Fruit fly (Drosophila melanogaster) whole organism, adult: ENCODE data around the gene T48.

Experiments
- CG11617 ChIP-seq: fragments of 200-800 bp; sonication (Bioruptor generic); optimal IDR thresholded peaks from 2 replicates; lab custom pipeline; 2017; ENCODE audit warnings: mild to moderate bottlenecking, missing biosample characterization, missing genetic modification reagents, missing genetic modification characterization
- CG12768 ChIP-seq: fragments of 200-800 bp; sonication (Bioruptor generic); optimal IDR thresholded peaks from 2 replicates; lab custom pipeline; 2017; ENCODE audit warnings: missing biosample characterization, missing genetic modification characterization, mild to moderate bottlenecking, moderate library complexity, missing genetic modification reagents
- CG14711 ChIP-seq: fragments of 200-800 bp; sonication (Bioruptor generic); optimal IDR thresholded peaks from 2 replicates; lab custom pipeline; 2018; ENCODE audit warnings: missing biosample characterization, mild to moderate bottlenecking, missing genetic modification characterization, moderate library complexity
- CG1620 ChIP-seq: fragments of 200-800 bp; sonication (Bioruptor generic); optimal IDR thresholded peaks from 2 replicates; lab custom pipeline; 2016; ENCODE audit warnings: missing biosample characterization, missing genetic modification characterization
- CG33017 ChIP-seq: fragments of 200-800 bp; sonication (Bioruptor generic); optimal IDR thresholded peaks from 2 replicates; lab custom pipeline; 2018; ENCODE audit warnings: missing biosample characterization, mild to moderate bottlenecking, missing genetic modification characterization, moderate library complexity
- CG5204 ChIP-seq: fragments of 200-800 bp; sonication (Bioruptor generic); optimal IDR thresholded peaks from 2 replicates; lab custom pipeline; 2016; ENCODE audit warnings: missing biosample characterization, missing genetic modification characterization
- CG7045 ChIP-seq: fragments of 200-800 bp; sonication (Bioruptor generic); optimal IDR thresholded peaks from 2 replicates; lab custom pipeline; 2017; ENCODE audit warnings: missing biosample characterization, mild to moderate bottlenecking, missing genetic modification characterization
- CG7101 ChIP-seq: fragments of 200-800 bp; sonication (Bioruptor generic); optimal IDR thresholded peaks from 2 replicates; lab custom pipeline; 2018; ENCODE audit warnings: missing biosample characterization, mild to moderate bottlenecking, missing genetic modification characterization, moderate library complexity
- Clk ChIP-seq: fragments of 200-800 bp; sonication (Bioruptor generic); optimal IDR thresholded peaks from 2 replicates; lab custom pipeline; 2017; ENCODE audit warnings: missing biosample characterization, missing genetic modification characterization
- Crg-1 ChIP-seq: fragments of 200-800 bp; sonication (Bioruptor generic); optimal IDR thresholded peaks from 2 replicates; lab custom pipeline; 2016; ENCODE audit warnings: missing biosample characterization, missing genetic modification characterization
- Hr96 ChIP-seq: fragments of 200-800 bp; sonication (Bioruptor generic); optimal IDR thresholded peaks from 2 replicates; lab custom pipeline; 2016; ENCODE audit warnings: missing biosample characterization, missing genetic modification characterization
- Mnt ChIP-seq: fragments of 200-800 bp; sonication (Bioruptor generic); optimal IDR thresholded peaks from 2 replicates; lab custom pipeline; 2016; ENCODE audit warnings: missing biosample characterization, mild to moderate bottlenecking, missing genetic modification characterization
- bab1 ChIP-seq: fragments of 200-800 bp; sonication (Bioruptor generic); optimal IDR thresholded peaks from 3 replicates; lab custom pipeline; 2019; ENCODE audit warnings: missing biosample characterization, mild to moderate bottlenecking, missing genetic modification characterization, moderate library complexity
- cic ChIP-seq: fragments of 200-800 bp; sonication (Bioruptor generic); optimal IDR thresholded peaks from 2 replicates; lab custom pipeline; 2017; ENCODE audit warnings: missing biosample characterization, mild to moderate bottlenecking, missing genetic modification characterization, moderate library complexity
- cnc ChIP-seq, 2 experiments: fragments of >200 bp; optimal IDR thresholded peaks; 2 replicates each; lab custom pipeline; 2017
- kay ChIP-seq: fragments of 200-800 bp; sonication (Bioruptor generic); peaks from one replicate; lab custom pipeline; 2016; ENCODE audit warnings: missing biosample characterization, missing genetic modification characterization, borderline replicate concordance
- ovo ChIP-seq: fragments of 200-800 bp; sonication (Bioruptor generic); optimal IDR thresholded peaks from 2 replicates; lab custom pipeline; 2016; ENCODE audit warnings: missing biosample characterization, missing genetic modification characterization
- pad ChIP-seq: fragments of 200-800 bp; sonication (Bioruptor generic); optimal IDR thresholded peaks from 3 replicates; lab custom pipeline; 2017; ENCODE audit warnings: missing biosample characterization, missing genetic modification characterization, mild to moderate bottlenecking, moderate library complexity, missing genetic modification reagents
- tj ChIP-seq: fragments of 200-800 bp; sonication (Bioruptor generic); optimal IDR thresholded peaks from 3 replicates; lab custom pipeline; 2017; ENCODE audit warnings: missing biosample characterization, mild to moderate bottlenecking, missing genetic modification characterization, moderate library complexity
- toe ChIP-seq: fragments of 200-800 bp; sonication (Bioruptor generic); optimal IDR thresholded peaks from 2 replicates; lab custom pipeline; 2016; ENCODE audit warnings: missing biosample characterization, missing genetic modification characterization

The T48 gene

DNA sequence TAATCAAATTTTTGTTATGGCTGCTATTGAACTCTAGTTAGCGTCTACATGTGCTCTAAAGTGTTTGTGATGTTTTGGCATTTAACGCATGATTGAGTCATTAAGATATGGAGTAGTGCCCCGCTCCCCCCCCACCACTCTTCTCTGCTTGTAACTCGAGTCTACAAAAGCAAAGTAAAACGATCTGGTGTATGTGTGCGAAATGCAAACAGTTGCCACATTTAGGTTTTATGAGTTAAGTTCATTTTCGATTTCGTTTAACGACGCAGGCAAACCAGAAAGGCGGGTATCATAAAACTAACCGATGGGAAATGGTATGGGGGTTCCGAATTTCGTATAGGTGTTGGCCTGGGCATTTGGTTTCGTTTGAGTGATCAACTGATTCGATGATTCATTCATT lies 53.0 kb downstream of the T48 start:
- TF ChIP-seq Crg-1 = no peak
- TF ChIP-seq Mnt = no peak
- no peak for TF ChIP-seq CG11617 (GFP tag; lab: Kevin White, UChicago)
- no peak for TF ChIP-seq bab1 (GFP tag; lab: Kevin White, UChicago)
- TF ChIP-seq pad (GFP tag; lab: Kevin White, UChicago) = no peak
- no peak for TF ChIP-seq CG14711 (tag; lab: Kevin White, UChicago)
- TF ChIP-seq ovo (GFP tag; lab: Kevin White, UChicago) = no peak
- no peak for TF ChIP-seq CG7045 (GFP tag; lab: Kevin White, UChicago)
- TF ChIP-seq CG33017 (tag; lab: Kevin White, UChicago) = no peak
- no peak for TF ChIP-seq kay (GFP tag; lab: Kevin White, UChicago)
- no peak for TF ChIP-seq tj (GFP tag; lab: Kevin White, UChicago)
- no peak for TF ChIP-seq CG5204 (GFP tag; lab: Kevin White, UChicago)
- no peak for TF ChIP-seq cnc (optimal IDR thresholded peaks at IDR 0.05; lab: Kevin White, UChicago)
- TF ChIP-seq Clk (GFP tag; lab: Kevin White, UChicago) = no peak
- TF ChIP-seq toe (GFP tag; lab: Kevin White, UChicago) = no peak

DNA sequence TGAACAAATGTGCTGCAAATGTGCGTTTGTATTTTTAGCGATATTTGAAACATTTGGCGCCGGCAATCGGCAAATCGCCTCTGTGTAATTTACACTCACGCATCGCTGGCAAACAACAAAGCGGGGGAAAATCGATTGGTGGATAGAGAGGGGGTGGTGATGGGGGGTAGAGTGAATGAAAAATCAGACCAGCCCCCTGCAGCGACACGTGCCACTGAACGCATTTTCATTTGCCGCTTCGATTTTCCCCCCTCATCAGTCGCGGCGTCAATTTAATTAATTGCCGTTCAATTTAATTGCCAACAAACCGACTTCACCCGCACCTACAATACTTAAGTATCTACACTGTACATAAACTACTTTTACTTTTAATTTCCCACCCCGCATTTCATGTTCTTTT lies 53.9 kb downstream of the T48 start:
- TF ChIP-seq ovo (GFP tag; lab: Kevin White, UChicago) = no peak
- TF ChIP-seq CG7101 (tag; lab: Kevin White, UChicago) = no peak
- no peak for TF ChIP-seq cnc (optimal IDR thresholded peaks at IDR 0.05; lab: Kevin White, UChicago)
- TF ChIP-seq tj (GFP tag; lab: Kevin White, UChicago) = no peak

DNA sequence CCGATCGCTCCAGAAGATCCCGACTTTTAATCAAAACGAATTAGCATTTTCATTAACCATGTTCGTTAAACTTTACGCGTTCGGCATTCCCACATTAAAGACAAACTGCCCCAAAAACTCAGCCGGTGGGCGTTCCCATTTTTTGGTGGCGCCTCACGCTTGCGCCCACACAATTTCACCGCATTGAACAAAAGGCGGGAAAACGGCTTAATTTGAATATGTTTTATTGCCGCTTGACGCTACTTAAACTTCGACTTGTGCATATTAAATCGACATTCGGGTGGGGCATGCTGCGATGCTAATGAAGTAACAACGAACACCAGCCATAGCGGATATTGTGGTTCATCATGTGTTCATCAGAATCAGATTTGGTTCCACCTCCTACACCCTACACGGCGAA lies 55.0 kb downstream of the T48 start:
- TF ChIP-seq Mnt (no peak), CG7101 (tag; lab: Kevin White, UChicago) (no peak)

DNA sequence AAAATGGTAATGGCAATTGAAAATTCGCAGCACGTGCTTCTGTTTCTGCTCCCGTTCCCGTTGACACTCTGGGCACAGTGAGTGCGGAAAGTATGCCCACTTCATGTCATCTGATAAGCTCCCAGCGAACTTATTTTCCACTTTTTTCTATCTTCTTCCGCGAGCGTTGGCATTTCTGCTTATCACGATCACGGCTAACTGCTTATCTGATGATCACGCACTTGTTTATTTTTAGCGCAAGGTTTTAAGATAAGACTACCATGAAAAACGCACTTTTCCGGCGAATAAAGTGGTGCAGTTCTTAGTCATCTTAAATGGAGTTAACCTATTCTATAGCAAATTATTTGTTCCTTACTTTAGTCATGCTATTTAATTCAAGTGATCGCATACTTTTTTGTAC lies 55.9 kb downstream of the T48 start:
- TF ChIP-seq cic (GFP tag; lab: Kevin White, UChicago) = no peak
- TF ChIP-seq CG5204 (GFP tag; lab: Kevin White, UChicago) = peak; percentile 40

DNA sequence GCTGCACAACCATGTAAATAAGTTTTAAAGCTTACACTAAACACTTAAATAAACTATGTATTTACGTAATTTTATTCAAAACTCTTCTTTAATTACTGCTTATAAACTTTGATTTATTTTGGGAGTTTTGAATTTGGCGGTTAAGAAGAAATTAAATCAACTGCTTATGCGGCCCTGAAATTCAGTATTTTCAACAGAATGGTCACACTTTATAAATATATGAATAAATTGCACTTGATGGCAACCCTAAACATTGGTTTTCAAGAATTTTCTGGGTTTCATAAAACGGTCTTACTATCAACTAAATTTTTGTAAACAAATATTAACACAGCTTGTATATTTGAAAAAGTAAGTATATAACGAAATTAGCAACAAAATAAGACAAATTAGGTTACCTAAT lies 63.7 kb downstream of the T48 start, which contains the start of gene CG14252:
Gene CG14252 (plus strand): TSS at position 302 of the 400 bp plus-strand sequence.
- TF ChIP-seq Hr96 (GFP tag; lab: Kevin White, UChicago) = no peak
- no peak for TF ChIP-seq CG33017 (tag; lab: Kevin White, UChicago)
- TF ChIP-seq bab1 (GFP tag; lab: Kevin White, UChicago) = peak; percentile 64
- no peak for TF ChIP-seq CG11617 (GFP tag; lab: Kevin White, UChicago)
- no peak for TF ChIP-seq CG7045 (GFP tag; lab: Kevin White, UChicago)
- TF ChIP-seq cnc (optimal IDR thresholded peaks at IDR 0.05; lab: Kevin White, UChicago) = no peak
- no peak for TF ChIP-seq ovo (GFP tag; lab: Kevin White, UChicago)
- no peak for TF ChIP-seq Clk (GFP tag; lab: Kevin White, UChicago)
- TF ChIP-seq Crg-1 = no peak
- TF ChIP-seq pad (GFP tag; lab: Kevin White, UChicago) = no peak
- TF ChIP-seq Mnt = no peak
- TF ChIP-seq cic (GFP tag; lab: Kevin White, UChicago) = peak; percentile 16
- peak; percentile 84 for TF ChIP-seq kay (GFP tag; lab: Kevin White, UChicago)
- peak; percentile 98 for TF ChIP-seq CG14711 (tag; lab: Kevin White, UChicago)
- TF ChIP-seq CG1620 (GFP tag; lab: Kevin White, UChicago) = no peak
- TF ChIP-seq CG7101 (tag; lab: Kevin White, UChicago) = peak; percentile 18
- TF ChIP-seq tj (GFP tag; lab: Kevin White, UChicago) = no peak
- TF ChIP-seq toe (GFP tag; lab: Kevin White, UChicago) = no peak
- no peak for TF ChIP-seq CG12768
- TF ChIP-seq CG5204 (GFP tag; lab: Kevin White, UChicago) = no peak

DNA sequence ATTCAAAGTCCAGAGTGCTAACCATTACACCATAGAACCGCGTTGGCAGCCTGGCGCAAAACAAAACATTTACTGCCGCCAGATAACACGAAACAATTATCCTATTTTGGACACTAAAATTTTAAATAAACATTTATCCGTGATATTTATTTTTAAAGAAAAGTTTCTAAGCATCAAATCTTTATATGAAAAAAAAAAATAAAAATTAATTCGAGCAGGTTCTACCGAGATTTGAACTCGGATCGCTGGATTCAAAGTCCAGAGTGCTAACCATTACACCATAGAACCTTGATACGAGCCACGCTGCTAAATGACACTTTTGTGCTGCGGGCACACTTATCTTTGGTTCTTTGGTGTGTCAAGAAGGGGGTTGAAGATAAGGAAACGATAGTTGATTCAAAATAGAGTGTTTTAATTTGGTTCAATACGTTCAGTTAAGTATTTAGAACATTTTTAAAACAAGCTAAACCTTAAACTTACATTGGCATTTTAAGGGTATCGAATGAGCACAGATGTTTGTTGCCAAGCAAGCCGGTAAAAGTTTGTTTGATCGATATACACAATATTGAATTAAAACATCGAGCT lies 65.9 kb downstream of the T48 start, which contains the start of gene Spag1:
Gene Spag1 (plus strand): TSS at position 535 of the 585 bp plus-strand sequence.
- TF ChIP-seq CG1620 (GFP tag; lab: Kevin White, UChicago) = no peak
- TF ChIP-seq CG11617 (GFP tag; lab: Kevin White, UChicago) = peak; percentile 59
- peak; percentile 29 for TF ChIP-seq CG7101 (tag; lab: Kevin White, UChicago)
- TF ChIP-seq cic (GFP tag; lab: Kevin White, UChicago) = peak; percentile 32
- TF ChIP-seq kay (GFP tag; lab: Kevin White, UChicago) = peak; percentile 100
- TF ChIP-seq Crg-1 = no peak
- TF ChIP-seq CG14711 (tag; lab: Kevin White, UChicago) = peak; percentile 1
- peak; percentile 89 for TF ChIP-seq toe (GFP tag; lab: Kevin White, UChicago)
- TF ChIP-seq Mnt = peak; percentile 32
- no peak for TF ChIP-seq pad (GFP tag; lab: Kevin White, UChicago)
- peak; percentile 55 for TF ChIP-seq CG33017 (tag; lab: Kevin White, UChicago)
- TF ChIP-seq Hr96 (GFP tag; lab: Kevin White, UChicago) = peak; percentile 85
- TF ChIP-seq tj (GFP tag; lab: Kevin White, UChicago) = peak; percentile 48
- peak; percentile 75 for TF ChIP-seq CG5204 (GFP tag; lab: Kevin White, UChicago)
- TF ChIP-seq bab1 (GFP tag; lab: Kevin White, UChicago) = peak; percentile 62
- TF ChIP-seq CG12768 = peak; percentile 98
- peak; percentile 26 for TF ChIP-seq CG7045 (GFP tag; lab: Kevin White, UChicago)
- TF ChIP-seq ovo (GFP tag; lab: Kevin White, UChicago) = no peak
